Worm (Caenorhabditis elegans) whole organism, L2 larva: ENCODE results near the gene srj-15.

ENCODE experiments used
- F13H6.1 ChIP-seq: sonication (generic microtip); optimal IDR thresholded peaks from 2 replicates; lab custom pipeline; 2016; ENCODE audit warnings: missing genetic modification characterization, missing compliant biosample characterization
- R02D3.7 ChIP-seq: fragments of 150-350 bp; optimal IDR thresholded peaks from 2 replicates; lab custom pipeline; 2014; ENCODE audit warnings: missing biosample characterization, missing genetic modification characterization
- ZK546.5 ChIP-seq: sonication (generic microtip); optimal IDR thresholded peaks from 2 replicates; lab custom pipeline; 2017; ENCODE audit warnings: missing biosample characterization, missing genetic modification characterization
- blmp-1 ChIP-seq: sonication (generic microtip); optimal IDR thresholded peaks from 2 replicates; lab custom pipeline; 2017; ENCODE audit warnings: missing genetic modification characterization, mild to moderate bottlenecking, missing compliant biosample characterization, antibody characterized with exemption, moderate library complexity; ENCODE audit not compliant: insufficient read depth
- ceh-16 ChIP-seq: fragments of 150-350 bp; optimal IDR thresholded peaks from 2 replicates; lab custom pipeline; 2014; ENCODE audit warnings: missing biosample characterization, missing genetic modification characterization
- ceh-82 ChIP-seq: fragments of 150-350 bp; optimal IDR thresholded peaks from 2 replicates; lab custom pipeline; 2014; ENCODE audit warnings: missing biosample characterization, missing genetic modification characterization
- dmd-4 ChIP-seq: sonication (generic microtip); optimal IDR thresholded peaks from 2 replicates; lab custom pipeline; 2017; ENCODE audit warnings: missing biosample characterization, missing genetic modification characterization
- egl-27 ChIP-seq: sonication (generic microtip); optimal IDR thresholded peaks from 3 replicates; lab custom pipeline; 2017; ENCODE audit warnings: missing biosample characterization, missing genetic modification reagents, missing genetic modification characterization
- elt-3 ChIP-seq: sonication (generic microtip); optimal IDR thresholded peaks from 2 replicates; lab custom pipeline; 2017; ENCODE audit warnings: missing biosample characterization, missing genetic modification characterization
- fos-1 ChIP-seq: fragments of 150-350 bp; optimal IDR thresholded peaks from 2 replicates; lab custom pipeline; 2014; ENCODE audit warnings: missing biosample characterization, missing genetic modification characterization
- gmeb-1 ChIP-seq: fragments of 150-350 bp; optimal IDR thresholded peaks from 2 replicates; lab custom pipeline; 2014; ENCODE audit warnings: missing biosample characterization, missing genetic modification characterization
- lin-13 ChIP-seq: fragments of 150-350 bp; optimal IDR thresholded peaks from 2 replicates; lab custom pipeline; 2014; ENCODE audit warnings: missing biosample characterization, missing genetic modification reagents, missing genetic modification characterization
- mab-5 ChIP-seq: fragments of 150-350 bp; optimal IDR thresholded peaks from 2 replicates; lab custom pipeline; 2014; ENCODE audit warnings: missing biosample characterization, missing genetic modification characterization
- mbf-1 ChIP-seq: sonication (generic microtip); optimal IDR thresholded peaks from 2 replicates; lab custom pipeline; 2017; ENCODE audit warnings: missing biosample characterization, missing genetic modification characterization
- mdl-1 ChIP-seq, 2 experiments: fragments of 150-350 bp in 1 of 2; sonication (generic microtip) in 1 of 2; optimal IDR thresholded peaks; 2 replicates each; lab custom pipeline; 2017; ENCODE audit warnings: missing biosample characterization in 2 of 2, missing genetic modification characterization in 2 of 2
- nhr-10 ChIP-seq: sonication (generic microtip); optimal IDR thresholded peaks from 2 replicates; lab custom pipeline; 2017; ENCODE audit warnings: missing biosample characterization, missing genetic modification characterization
- nhr-12 ChIP-seq: fragments of 150-350 bp; optimal IDR thresholded peaks from 2 replicates; lab custom pipeline; 2014; ENCODE audit warnings: missing biosample characterization, missing genetic modification characterization
- nhr-129 ChIP-seq: fragments of 150-350 bp; optimal IDR thresholded peaks from 2 replicates; lab custom pipeline; 2014; ENCODE audit warnings: missing biosample characterization, missing genetic modification characterization
- nhr-25 ChIP-seq: fragments of 150-350 bp; sonication (generic microtip); optimal IDR thresholded peaks from 3 replicates; lab custom pipeline; 2014; ENCODE audit warnings: missing biosample characterization, missing genetic modification characterization
- nhr-6 ChIP-seq: fragments of 150-350 bp; optimal IDR thresholded peaks from 2 replicates; lab custom pipeline; 2014; ENCODE audit warnings: missing biosample characterization, missing genetic modification characterization
- nhr-77 ChIP-seq: fragments of 150-350 bp; optimal IDR thresholded peaks from 2 replicates; lab custom pipeline; 2014; ENCODE audit warnings: missing biosample characterization, missing genetic modification characterization
- peb-1 ChIP-seq: fragments of 150-350 bp; optimal IDR thresholded peaks from 2 replicates; lab custom pipeline; 2014; ENCODE audit warnings: missing biosample characterization, missing genetic modification characterization
- sem-4 ChIP-seq: fragments of 150-350 bp; optimal IDR thresholded peaks from 2 replicates; lab custom pipeline; 2014; ENCODE audit warnings: missing biosample characterization, missing genetic modification reagents, missing genetic modification characterization
- skn-1 ChIP-seq: sonication (generic microtip); optimal IDR thresholded peaks from 2 replicates; lab custom pipeline; 2017; ENCODE audit warnings: missing biosample characterization, missing genetic modification characterization
- sma-3 ChIP-seq: sonication (generic microtip); optimal IDR thresholded peaks from 2 replicates; lab custom pipeline; 2016; ENCODE audit warnings: missing genetic modification reagents, missing genetic modification characterization, missing compliant biosample characterization
- sma-9 ChIP-seq, 2 experiments: fragments of 150-350 bp in 1 of 2; sonication (generic microtip) in 1 of 2; optimal IDR thresholded peaks; 2 replicates each; lab custom pipeline; 2014 to 2016; ENCODE audit warnings: missing genetic modification characterization in 2 of 2, mild to moderate bottlenecking in 1 of 2, missing biosample characterization in 1 of 2, missing compliant biosample characterization in 1 of 2, missing genetic modification reagents in 1 of 2, moderate library complexity in 1 of 2
- snpc-4 ChIP-seq: fragments of 150-350 bp; optimal IDR thresholded peaks from 2 replicates; lab custom pipeline; 2014; ENCODE audit warnings: missing biosample characterization, missing genetic modification characterization
- unc-39 ChIP-seq: fragments of 150-350 bp; optimal IDR thresholded peaks from 2 replicates; lab custom pipeline; 2014; ENCODE audit warnings: missing biosample characterization, missing genetic modification characterization
- unc-55 ChIP-seq: fragments of 150-350 bp; sonication (generic microtip); optimal IDR thresholded peaks from 3 replicates; lab custom pipeline; 2014; ENCODE audit warnings: missing biosample characterization, missing genetic modification reagents, missing genetic modification characterization
- unc-62 ChIP-seq: fragments of 150-350 bp; optimal IDR thresholded peaks from 2 replicates; lab custom pipeline; 2014; ENCODE audit warnings: missing biosample characterization, missing genetic modification reagents, missing genetic modification characterization
- ztf-1 ChIP-seq: fragments of 200-800 bp; sonication (Bioruptor generic); conservative IDR thresholded peaks from 2 replicates; pipeline ENCODE4 v1.3.6; 2022; ENCODE audit warnings: missing genetic modification characterization, missing compliant biosample characterization
- ztf-11 ChIP-seq: sonication (generic microtip); optimal IDR thresholded peaks from 2 replicates; lab custom pipeline; 2017; ENCODE audit warnings: missing biosample characterization, missing genetic modification characterization

srj-15 gene

DNA sequence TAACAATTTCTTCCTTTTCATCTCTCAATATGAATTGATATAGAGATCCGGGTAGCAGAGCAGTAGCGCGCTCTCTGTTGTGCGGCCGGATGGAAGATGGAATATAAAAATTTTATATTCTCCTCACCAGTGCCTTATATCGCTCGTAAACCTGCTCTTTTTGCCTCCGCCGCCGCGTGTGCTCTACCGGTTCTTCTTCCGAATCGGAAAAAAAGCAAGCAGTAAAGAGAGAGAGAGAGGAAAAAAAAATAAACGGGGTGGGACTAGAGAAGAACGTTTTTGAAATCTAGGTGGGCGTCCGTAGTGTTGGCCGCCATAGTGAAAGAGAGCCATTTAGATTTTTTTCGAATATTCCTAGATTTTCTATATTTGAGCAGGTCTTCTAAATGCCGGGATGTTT, 26.7 kb downstream of the srj-15 start, which contains the start of gene glb-25:
glb-25 (plus strand) TSS at position 301 of the 400 bp plus-strand sequence.
- TF ChIP-seq ZK546.5 (tag; lab: Kevin White, UChicago) (no peak), sma-9 (GFP tag; optimal IDR thresholded peaks at IDR 0.05; lab: Kevin White, UChicago) (no peak), sma-9 (tag; optimal IDR thresholded peaks at IDR 0.05; lab: Kevin White, UChicago) (no peak), nhr-77 (no peak)

DNA sequence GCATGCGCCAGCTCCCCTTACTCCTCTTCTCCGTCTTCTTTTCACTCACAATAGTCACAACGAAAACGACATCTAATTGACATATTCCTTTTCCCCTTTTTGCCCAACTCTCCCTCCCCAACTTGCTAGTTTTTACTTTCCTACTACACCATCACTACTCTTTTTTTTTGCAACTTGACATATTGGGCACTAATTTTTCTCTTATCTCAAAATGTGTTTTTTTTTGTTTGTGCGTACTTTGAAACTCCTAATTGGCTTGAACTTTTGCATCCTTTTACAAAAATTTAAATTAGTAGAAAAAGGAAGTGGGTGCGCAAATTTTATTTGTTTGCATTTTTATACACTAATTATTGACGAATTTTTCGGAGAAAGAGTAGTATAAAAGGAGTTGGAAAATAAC, 29.2 kb downstream of the srj-15 start:
- TF ChIP-seq lin-13 (GFP tag; lab: Kevin White, UChicago) = no peak
- no peak for TF ChIP-seq dmd-4 (tag; lab: Kevin White, UChicago)
- no peak for TF ChIP-seq elt-3 (tag; lab: Kevin White, UChicago)
- TF ChIP-seq egl-27 (tag; lab: Kevin White, UChicago) = no peak
- no peak for TF ChIP-seq ceh-82
- TF ChIP-seq unc-62 (GFP tag; lab: Kevin White, UChicago) = no peak
- no peak for TF ChIP-seq sma-3
- no peak for TF ChIP-seq skn-1 (tag; lab: Kevin White, UChicago)
- TF ChIP-seq sma-9 (GFP tag; optimal IDR thresholded peaks at IDR 0.05; lab: Kevin White, UChicago) = no peak
- no peak for TF ChIP-seq sma-9 (tag; optimal IDR thresholded peaks at IDR 0.05; lab: Kevin White, UChicago)
- no peak for TF ChIP-seq mab-5 (tag; lab: Kevin White, UChicago)
- TF ChIP-seq snpc-4 (tag; lab: Kevin White, UChicago) = no peak

DNA sequence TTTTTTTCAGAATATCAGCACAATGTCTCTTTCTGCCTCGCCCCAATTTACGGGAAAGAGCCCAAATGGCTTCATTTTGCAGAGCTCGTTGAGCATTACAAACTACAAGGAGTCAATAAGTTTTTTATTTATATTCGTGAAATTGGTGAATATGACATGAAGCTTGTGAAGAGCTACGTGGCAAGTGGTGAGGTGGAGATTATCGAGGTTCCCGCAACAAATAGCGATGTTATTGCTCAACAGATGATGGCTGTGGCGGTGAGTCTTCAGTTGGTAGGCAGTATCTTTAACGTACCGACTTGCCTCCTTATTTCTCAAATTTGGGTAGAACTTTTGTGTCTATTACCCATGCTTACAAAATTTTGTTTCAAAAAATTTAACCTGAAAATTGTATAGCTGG, 36.2 kb downstream of the srj-15 start:
- TF ChIP-seq unc-55 (GFP tag; lab: Kevin White, UChicago) (no peak), nhr-25 (no peak), mbf-1 (tag; lab: Kevin White, UChicago) (no peak), fos-1 (tag; lab: Kevin White, UChicago) (no peak), nhr-77 (no peak), gmeb-1 (tag; lab: Kevin White, UChicago) (no peak), nhr-129 (tag; lab: Kevin White, UChicago) (no peak), sem-4 (no peak), unc-39 (no peak), elt-3 (tag; lab: Kevin White, UChicago) (no peak), ZK546.5 (tag; lab: Kevin White, UChicago) (no peak), ztf-1 (no peak), ceh-82 (no peak)

DNA sequence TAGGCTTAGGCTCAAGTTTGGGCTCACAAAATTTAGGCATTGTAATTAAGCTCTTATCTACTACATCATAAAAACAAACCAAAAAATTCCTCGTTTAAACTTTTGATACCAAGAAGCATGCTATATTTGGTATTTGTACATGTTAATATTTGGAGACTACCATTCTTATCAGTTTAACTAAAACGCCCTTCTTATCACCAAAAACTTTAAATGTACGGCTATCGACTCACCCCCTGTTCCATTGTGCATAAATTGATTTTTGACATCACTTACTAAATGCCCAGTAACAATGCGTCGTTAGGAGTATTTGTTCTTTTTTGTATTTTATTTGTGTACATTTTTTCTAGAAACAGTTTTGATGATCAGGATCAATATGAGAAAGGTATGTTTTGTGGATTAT, 37.7 kb downstream of the srj-15 start, which contains the start of gene T06A1.5:
T06A1.5 (plus strand) TSS at position 209 of the 400 bp plus-strand sequence.
- TF ChIP-seq sma-9 (GFP tag; optimal IDR thresholded peaks at IDR 0.05; lab: Kevin White, UChicago) (peak; percentile 45), sma-9 (tag; optimal IDR thresholded peaks at IDR 0.05; lab: Kevin White, UChicago) (no peak), fos-1 (tag; lab: Kevin White, UChicago) (peak; percentile 84), peb-1 (tag; lab: Kevin White, UChicago) (no peak)

DNA sequence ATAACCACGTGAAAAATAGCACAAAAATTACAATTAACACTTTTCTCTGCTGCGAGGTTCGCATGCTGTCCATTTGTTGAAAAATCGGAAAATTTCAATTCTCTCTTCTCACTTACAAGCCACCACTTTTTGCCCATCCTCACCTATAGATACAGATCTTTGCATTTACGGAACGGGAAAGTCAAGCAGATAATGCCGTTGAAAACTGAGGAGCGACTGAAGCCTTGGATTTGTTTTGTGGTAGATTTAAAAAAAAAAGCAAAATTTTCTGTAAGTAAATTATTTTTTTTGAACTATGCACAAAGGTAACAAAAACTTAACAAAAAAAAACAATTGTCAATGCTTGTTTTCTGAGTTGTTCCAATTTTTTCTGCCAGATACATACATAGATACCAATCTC, 39.2 kb downstream of the srj-15 start, which contains the start of gene T06A1.1:
T06A1.1 (minus strand) TSS at position 101 of the 400 bp plus-strand sequence.
- no peak for TF ChIP-seq unc-62 (GFP tag; lab: Kevin White, UChicago)
- TF ChIP-seq nhr-6 (tag; lab: Kevin White, UChicago) = no peak
- TF ChIP-seq nhr-12 (tag; lab: Kevin White, UChicago) = no peak
- no peak for TF ChIP-seq blmp-1 (tag; lab: Kevin White, UChicago)
- TF ChIP-seq R02D3.7 (tag; lab: Kevin White, UChicago) = no peak
- no peak for TF ChIP-seq F13H6.1
- no peak for TF ChIP-seq egl-27 (tag; lab: Kevin White, UChicago)
- no peak for TF ChIP-seq ZK546.5 (tag; lab: Kevin White, UChicago)
- no peak for TF ChIP-seq sma-9 (GFP tag; optimal IDR thresholded peaks at IDR 0.05; lab: Kevin White, UChicago)
- TF ChIP-seq sma-9 (tag; optimal IDR thresholded peaks at IDR 0.05; lab: Kevin White, UChicago) = no peak
- no peak for TF ChIP-seq sma-3
- no peak for TF ChIP-seq mdl-1 (tag; optimal IDR thresholded peaks at IDR 0.05; lab: Kevin White, UChicago)
- no peak for TF ChIP-seq ztf-11 (tag; lab: Kevin White, UChicago)
- no peak for TF ChIP-seq ztf-1
- TF ChIP-seq nhr-10 (tag; lab: Kevin White, UChicago) = no peak
- no peak for TF ChIP-seq ceh-82
- no peak for TF ChIP-seq ceh-16 (tag; lab: Kevin White, UChicago)
- no peak for TF ChIP-seq dmd-4 (tag; lab: Kevin White, UChicago)
- TF ChIP-seq, all 48 proteins: peak for 0
